Worm (Caenorhabditis elegans) whole organism, L4/young adult: ENCODE results near the gene T28A11.4.

Experiments used
- W03F9.2 ChIP-seq: fragments of 150-350 bp; optimal IDR thresholded peaks from 2 replicates; lab custom pipeline; 2014; ENCODE audit warnings: missing biosample characterization, missing genetic modification characterization
- dao-5 ChIP-seq: sonication (generic microtip); optimal IDR thresholded peaks from 2 replicates; lab custom pipeline; 2016; ENCODE audit warnings: missing genotype, missing genetic modification characterization, moderate library complexity, missing compliant biosample characterization
- him-1 ChIP-seq: sonication (generic microtip); optimal IDR thresholded peaks from 2 replicates; lab custom pipeline; 2016; ENCODE audit warnings: missing genotype, missing genetic modification reagents, missing genetic modification characterization, missing compliant biosample characterization

T28A11.4 gene

DNA sequence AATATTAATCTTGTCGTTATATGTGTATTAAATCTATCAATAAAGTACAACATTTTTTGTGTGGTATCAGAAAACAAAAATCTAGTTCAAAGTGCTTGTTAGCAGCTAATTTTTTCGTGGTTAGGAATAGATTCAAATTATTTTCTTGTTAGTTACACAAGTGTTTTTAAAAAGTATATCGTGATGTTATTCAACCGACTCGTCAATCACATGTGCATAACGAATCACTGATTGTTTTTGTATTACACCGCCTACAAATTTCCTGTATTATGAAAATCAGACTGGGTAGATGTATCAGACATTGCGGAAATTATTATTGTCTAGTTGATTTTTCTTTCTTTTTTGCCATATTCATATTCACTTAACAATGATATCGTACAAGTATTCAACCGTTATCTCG, 9.1 kb downstream of the T28A11.4 start, which contains the start of gene str-64:
TSS of gene str-64 (plus strand) at position 301 of the 400 bp plus-strand sequence.
- no peak for TF ChIP-seq dao-5 (tag; lab: Kevin White, UChicago)
- no peak for TF ChIP-seq W03F9.2 (tag; lab: Kevin White, UChicago)
- no peak for TF ChIP-seq him-1 (tag; lab: Kevin White, UChicago)

DNA sequence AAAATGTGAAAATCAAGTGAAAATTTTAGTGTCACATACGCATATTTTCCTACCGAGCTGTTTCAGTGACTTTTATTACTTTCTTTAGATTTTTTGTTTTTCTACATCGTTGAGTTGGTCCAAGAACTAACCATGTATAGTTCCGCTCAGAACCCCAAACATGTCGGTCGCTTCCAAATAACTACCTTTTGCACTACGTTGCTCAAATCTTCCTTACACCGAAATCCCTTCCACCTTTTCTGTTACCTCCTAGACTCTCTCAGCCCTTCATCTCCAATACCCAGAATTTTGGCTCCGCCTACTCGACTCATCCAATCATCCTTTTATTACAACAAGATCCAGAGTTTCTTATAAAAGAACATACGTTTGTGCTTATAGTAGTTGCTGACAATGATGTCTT, 10.8 kb downstream of the T28A11.4 start, which contains the start of gene F35F10.5:
TSS of gene F35F10.5 (plus strand) at position 301 of the 400 bp plus-strand sequence.
- TF ChIP-seq dao-5 (tag; lab: Kevin White, UChicago) (no peak), him-1 (tag; lab: Kevin White, UChicago) (no peak), W03F9.2 (tag; lab: Kevin White, UChicago) (no peak)

DNA sequence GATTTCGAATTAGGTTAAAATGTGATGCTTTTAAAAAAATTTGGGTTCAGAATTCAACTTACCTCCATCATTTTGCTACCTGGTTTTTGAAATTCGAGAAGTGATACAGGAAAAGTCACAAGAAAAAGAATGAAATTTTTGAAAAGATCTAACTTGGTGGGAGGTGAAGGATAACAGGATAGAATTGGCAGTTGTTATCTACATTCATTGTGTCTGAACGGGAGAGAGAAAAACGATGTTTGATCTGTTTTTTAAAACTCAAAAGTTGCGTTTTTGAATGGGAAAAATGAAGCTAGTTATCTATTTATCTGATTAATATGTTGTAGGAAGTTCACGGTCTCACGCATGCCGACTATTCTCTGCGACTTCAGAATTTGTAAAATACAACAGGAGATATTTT, 13.5 kb downstream of the T28A11.4 start, which contains the start of gene F35F10.7:
TSS of gene F35F10.7 (minus strand) at position 101 of the 400 bp plus-strand sequence.
- TF ChIP-seq W03F9.2 (tag; lab: Kevin White, UChicago) (no peak), him-1 (tag; lab: Kevin White, UChicago) (no peak), dao-5 (tag; lab: Kevin White, UChicago) (no peak)

DNA sequence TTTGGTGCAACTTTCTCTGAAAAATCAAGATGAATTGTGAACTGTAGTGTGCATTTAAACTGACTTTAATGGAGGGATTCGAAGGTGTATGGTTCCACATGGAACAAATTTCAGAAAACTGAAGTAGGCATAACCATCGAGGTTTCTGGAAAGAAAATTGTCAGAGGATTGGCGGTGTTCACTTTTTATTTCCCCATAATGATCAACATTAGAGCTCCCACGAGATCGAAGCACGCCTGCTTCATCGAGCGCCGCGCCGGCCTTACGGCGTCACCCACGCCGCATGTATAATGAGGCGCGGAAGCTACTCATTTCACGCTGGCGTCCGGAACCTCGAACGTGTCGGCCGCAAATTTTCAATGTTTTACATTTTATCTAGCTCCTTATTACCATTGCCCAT, 14.3 kb downstream of the T28A11.4 start:
- TF ChIP-seq dao-5 (tag; lab: Kevin White, UChicago) (no peak), him-1 (tag; lab: Kevin White, UChicago) (no peak), W03F9.2 (tag; lab: Kevin White, UChicago) (no peak)

DNA sequence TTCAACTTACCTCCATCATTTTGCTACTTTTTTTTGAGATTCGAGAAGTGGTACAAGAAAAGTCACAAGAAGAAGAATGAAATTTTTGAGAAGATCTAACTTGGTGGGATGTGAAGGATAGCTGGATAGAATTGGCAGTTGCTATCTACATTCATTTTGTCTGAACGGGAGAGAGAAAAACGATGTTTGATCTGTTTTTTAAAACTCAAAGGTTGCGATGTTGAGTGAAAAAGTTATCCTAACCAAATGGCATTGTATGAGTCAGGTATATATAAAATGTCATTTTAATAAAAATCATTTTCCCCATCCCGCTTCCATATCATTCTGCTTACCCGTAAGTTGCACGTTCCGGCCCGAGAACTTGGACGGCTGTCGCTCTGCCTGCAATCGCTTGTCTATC, 15.4 kb downstream of the T28A11.4 start, which contains the start of gene F35F10.6:
TSS of gene F35F10.6 (minus strand) at position 101 of the 400 bp plus-strand sequence.
- TF ChIP-seq him-1 (tag; lab: Kevin White, UChicago) (no peak), W03F9.2 (tag; lab: Kevin White, UChicago) (no peak), dao-5 (tag; lab: Kevin White, UChicago) (no peak)

DNA sequence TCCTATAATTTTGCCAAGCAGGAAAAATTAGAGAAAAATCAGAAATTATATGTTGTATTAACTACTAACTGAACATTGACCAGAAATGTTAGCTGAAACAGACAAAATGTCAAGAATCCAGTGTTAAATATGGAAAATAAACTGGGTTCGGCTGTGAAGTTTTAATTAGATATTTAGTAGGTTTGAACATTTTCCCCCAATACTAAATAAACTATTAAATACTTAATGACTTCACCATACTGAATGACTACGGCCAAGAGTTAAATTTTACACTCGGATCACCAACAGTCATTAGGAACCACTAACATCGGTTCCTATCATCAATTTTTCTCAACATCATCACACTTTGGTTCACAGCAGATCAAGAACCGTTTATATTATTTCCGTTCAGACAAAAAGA, 21.5 kb downstream of the T28A11.4 start:
- TF ChIP-seq him-1 (tag; lab: Kevin White, UChicago) (no peak), dao-5 (tag; lab: Kevin White, UChicago) (no peak), W03F9.2 (tag; lab: Kevin White, UChicago) (no peak)

DNA sequence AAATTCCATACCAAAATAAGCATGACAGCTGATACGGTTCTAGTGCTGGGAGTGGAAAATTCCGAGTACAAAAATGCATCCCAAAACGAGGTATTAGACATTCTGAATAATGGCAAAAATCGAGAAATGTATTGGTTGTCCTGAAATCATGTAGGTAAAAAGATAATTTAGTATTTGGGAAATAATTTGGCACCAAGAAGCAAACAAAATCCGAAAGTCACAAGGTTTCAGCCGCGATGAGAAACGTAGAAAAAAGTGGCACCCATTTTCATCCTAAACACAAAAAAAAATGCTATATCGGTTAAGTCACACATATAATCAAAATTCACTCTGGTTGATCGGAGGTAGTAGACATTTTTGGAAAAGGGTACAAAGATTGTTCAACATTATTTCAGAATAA, 23.9 kb downstream of the T28A11.4 start, which contains the start of gene srx-122:
TSS of gene srx-122 (minus strand) at position 101 of the 400 bp plus-strand sequence.
- no peak for TF ChIP-seq W03F9.2 (tag; lab: Kevin White, UChicago)
- no peak for TF ChIP-seq dao-5 (tag; lab: Kevin White, UChicago)
- no peak for TF ChIP-seq him-1 (tag; lab: Kevin White, UChicago)

DNA sequence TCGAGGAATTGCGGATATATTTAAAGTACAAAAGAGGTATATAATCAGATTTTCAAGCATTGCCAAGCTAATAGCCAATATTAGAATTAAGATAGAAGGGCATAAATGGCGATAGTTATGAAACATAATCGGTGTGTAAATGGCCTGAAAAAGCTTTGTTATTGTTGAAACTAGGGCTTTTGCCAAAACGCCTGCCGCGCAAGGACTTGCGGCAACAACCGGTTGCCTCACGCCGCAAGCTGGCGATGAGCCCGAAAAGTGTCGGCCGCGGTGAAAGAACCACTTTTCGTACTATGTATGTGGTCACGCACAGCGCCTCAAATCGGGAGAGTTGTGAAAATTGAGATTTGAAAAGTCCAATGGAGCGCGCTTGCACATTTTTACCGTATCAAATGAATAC, 25.6 kb downstream of the T28A11.4 start:
- no peak for TF ChIP-seq dao-5 (tag; lab: Kevin White, UChicago)
- no peak for TF ChIP-seq him-1 (tag; lab: Kevin White, UChicago)

DNA sequence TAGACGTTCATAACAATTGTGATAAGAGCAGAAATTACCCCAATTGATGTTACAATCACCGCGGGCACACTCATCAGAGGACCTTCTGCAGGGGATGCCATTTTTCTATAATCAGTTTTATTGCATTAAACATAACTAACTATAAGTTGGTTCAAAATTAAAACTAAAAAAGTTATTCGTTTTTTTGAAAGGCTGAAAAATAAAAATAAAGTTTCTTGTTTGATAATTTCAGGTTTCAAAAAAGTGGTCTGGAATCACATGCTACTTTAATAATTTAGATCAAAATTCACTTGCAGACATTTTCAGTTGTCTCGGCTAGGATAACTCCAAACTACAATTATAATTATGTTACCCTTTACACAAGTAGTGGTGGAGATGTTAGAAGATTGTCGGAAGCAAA, 28.0 kb downstream of the T28A11.4 start, which contains the start of gene srbc-1:
TSS of gene srbc-1 (minus strand) at position 101 of the 400 bp plus-strand sequence.
- TF ChIP-seq him-1 (tag; lab: Kevin White, UChicago) (no peak), W03F9.2 (tag; lab: Kevin White, UChicago) (no peak), dao-5 (tag; lab: Kevin White, UChicago) (no peak)

DNA sequence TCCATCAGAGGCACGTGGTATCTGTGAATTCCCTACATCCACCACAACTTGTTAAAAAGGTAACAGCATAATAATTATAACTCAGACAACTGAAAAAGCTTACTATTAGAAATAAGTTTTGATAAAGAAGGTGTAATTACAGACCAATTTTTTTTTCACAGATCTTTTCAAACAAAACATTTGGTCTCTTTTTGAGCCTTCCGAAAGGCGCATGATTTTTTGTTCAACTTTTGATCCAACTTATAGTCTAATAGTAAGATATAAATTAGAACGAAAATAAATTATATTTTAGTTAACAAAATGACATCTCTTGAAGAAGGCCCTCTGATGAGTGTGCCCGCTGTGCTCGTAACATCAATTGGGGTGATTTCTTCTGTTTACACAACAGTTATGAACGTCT, 34.3 kb downstream of the T28A11.4 start, which contains the start of gene srbc-3:
TSS of gene srbc-3 (plus strand) at position 301 of the 400 bp plus-strand sequence.
- TF ChIP-seq W03F9.2 (tag; lab: Kevin White, UChicago): no peak
- no peak for TF ChIP-seq dao-5 (tag; lab: Kevin White, UChicago)
- TF ChIP-seq him-1 (tag; lab: Kevin White, UChicago): no peak

DNA sequence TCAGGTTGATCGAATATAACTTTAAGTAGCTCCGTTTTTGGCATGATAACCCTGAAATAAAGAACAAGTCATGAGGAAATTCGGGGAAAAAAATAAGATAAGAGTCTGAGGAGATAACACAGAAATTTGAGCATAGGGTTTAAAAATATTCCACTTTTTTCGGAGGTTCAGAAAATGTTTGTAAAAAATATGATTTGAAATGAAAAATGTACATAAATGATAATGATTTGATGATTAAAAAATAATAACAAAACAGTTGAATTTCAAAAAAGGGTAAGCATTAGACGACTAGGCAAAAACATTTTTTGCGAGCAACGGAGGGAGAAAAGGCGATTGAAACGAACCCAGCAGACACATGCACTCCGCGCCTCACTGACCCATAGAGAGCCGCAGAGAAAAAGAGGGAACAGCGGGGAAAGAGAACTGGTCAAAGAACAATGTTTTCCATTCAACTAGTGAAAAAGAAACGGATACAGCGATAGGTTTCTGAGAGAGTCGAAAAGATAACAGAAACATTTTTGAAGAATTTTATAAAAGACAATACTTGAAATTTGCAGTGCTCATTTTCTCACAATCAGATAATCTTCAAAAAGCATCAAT, 38.3 kb downstream of the T28A11.4 start, which contains the start of gene arrd-18:
TSS of gene arrd-18 (minus strand) at position 51 of the 600 bp plus-strand sequence.
- no peak for TF ChIP-seq W03F9.2 (tag; lab: Kevin White, UChicago)
- TF ChIP-seq dao-5 (tag; lab: Kevin White, UChicago): no peak
- TF ChIP-seq him-1 (tag; lab: Kevin White, UChicago): no peak

DNA sequence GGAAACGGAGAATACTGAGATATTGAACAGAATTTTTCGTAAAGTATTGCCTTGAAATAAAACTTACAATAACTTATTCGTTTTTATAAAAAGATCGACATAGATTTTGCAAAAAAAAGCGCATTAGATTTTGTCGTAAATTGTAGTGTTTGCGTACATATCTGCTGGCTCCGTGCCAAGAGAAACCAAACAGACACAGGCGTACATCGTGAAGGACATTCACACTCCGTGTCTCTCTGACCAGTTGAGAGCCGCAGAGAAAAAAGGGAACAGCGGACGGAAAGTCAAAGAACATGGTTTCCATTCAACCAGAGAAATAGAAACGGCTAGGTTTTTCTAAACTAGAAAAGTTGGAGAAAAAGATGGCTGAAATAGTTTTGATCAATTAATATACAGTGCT, 41.5 kb downstream of the T28A11.4 start, which contains the start of gene arrd-19:
TSS of gene arrd-19 (minus strand) at position 209 of the 400 bp plus-strand sequence.
- TF ChIP-seq W03F9.2 (tag; lab: Kevin White, UChicago): peak; percentile 16
- peak; percentile 18 for TF ChIP-seq him-1 (tag; lab: Kevin White, UChicago)
- TF ChIP-seq dao-5 (tag; lab: Kevin White, UChicago): no peak

DNA sequence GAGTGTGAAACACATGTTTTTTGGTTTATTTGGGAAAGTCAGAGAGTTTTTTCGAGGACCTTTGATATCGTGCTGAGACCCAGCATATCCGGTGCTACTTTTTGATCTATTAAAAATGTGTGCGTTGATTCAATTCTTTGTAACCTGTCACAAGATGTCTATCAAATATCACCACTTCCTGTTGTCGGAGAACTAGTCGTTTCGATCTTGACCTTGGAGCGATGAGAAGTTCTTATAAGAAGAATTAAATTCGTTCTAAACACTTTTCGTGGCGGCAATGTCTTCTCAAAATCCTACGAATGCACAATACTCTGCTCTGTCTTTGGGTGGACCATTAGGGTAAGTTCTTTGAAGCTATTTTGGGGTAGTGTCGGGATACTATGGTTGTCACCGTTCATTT, 42.3 kb downstream of the T28A11.4 start, which contains the start of gene F35F10.1:
TSS of gene F35F10.1 (plus strand) at position 200 of the 400 bp plus-strand sequence.
- no peak for TF ChIP-seq W03F9.2 (tag; lab: Kevin White, UChicago)
- TF ChIP-seq him-1 (tag; lab: Kevin White, UChicago): no peak
- no peak for TF ChIP-seq dao-5 (tag; lab: Kevin White, UChicago)
